Fruit fly (Drosophila melanogaster): ENCODE data around the gene Pss.

Pss gene

DNA sequence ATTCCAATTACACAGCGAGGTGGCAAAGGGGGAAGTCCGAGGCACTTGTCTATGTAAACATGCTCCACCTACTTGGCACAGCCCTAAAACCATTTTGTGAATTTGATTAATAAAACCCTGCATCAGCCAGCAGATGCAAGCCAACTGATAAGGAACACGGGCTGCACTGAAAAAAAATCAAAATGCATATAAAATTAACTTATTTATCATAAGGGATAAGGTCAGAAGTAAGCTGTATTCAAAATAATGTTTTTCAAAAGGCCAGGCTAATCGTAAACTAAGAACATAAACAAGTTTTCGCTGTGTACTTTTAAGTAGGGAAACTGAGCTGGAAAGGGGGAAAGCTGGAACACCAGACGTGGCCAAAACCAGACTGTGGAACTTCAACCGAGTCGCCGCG lies 25.9 kb upstream of the Pss start:
- TF ChIP-seq rn (GFP tag; IDR thresholded peaks at IDR 0.05): 0 out of 2 replicates have a peak, but pooled peaks have one; percentile 13
- TF ChIP-seq CG15710 (tag; optimal IDR thresholded peaks at IDR 0.05): peak; percentile 63
- TF ChIP-seq Pif1A (GFP tag; optimal IDR thresholded peaks at IDR 0.05): peak; percentile 71
- TF ChIP-seq CG8301 (tag; optimal IDR thresholded peaks at IDR 0.05): peak; percentile 63
- peak; percentile 43 for TF ChIP-seq CG34367 (tag; optimal IDR thresholded peaks at IDR 0.05)
- TF ChIP-seq CG8159 (tag; optimal IDR thresholded peaks at IDR 0.05): peak; percentile 68
- no peak for TF ChIP-seq D1 (tag; optimal IDR thresholded peaks at IDR 0.05)
- no peak for TF ChIP-seq CG13204 (GFP tag; optimal IDR thresholded peaks at IDR 0.05)
- TF ChIP-seq CG10348 (GFP tag; IDR thresholded peaks at IDR 0.05): no peak
- peak; percentile 77 for TF ChIP-seq CG14655 (GFP tag; optimal IDR thresholded peaks at IDR 0.05)
- TF ChIP-seq CG9948 (tag; optimal IDR thresholded peaks at IDR 0.05): peak; percentile 57
- peak; percentile 64; the same call in 2 of the 3 replicates for TF ChIP-seq fd96Ca (GFP tag; IDR thresholded peaks at IDR 0.05)
- 0 out of 2 replicates have a peak, but pooled peaks have one; percentile 30 for TF ChIP-seq Ets98B (GFP tag; IDR thresholded peaks at IDR 0.05)
- peak; percentile 44 for TF ChIP-seq Snoo (tag; optimal IDR thresholded peaks at IDR 0.05)
- TF ChIP-seq gl (tag; optimal IDR thresholded peaks at IDR 0.05): peak; percentile 34
- peak; percentile 73 for TF ChIP-seq Pif1B (GFP tag; optimal IDR thresholded peaks at IDR 0.05)
- TF ChIP-seq EcR (GFP tag; optimal IDR thresholded peaks at IDR 0.05): no peak
- peak; percentile 71 for TF ChIP-seq CG17806 (tag; optimal IDR thresholded peaks at IDR 0.05)
- no peak for TF ChIP-seq CG32121 (GFP tag; IDR thresholded peaks at IDR 0.05)
- peak; percentile 54; the same call in 1 of the 2 replicates for TF ChIP-seq CG12605 (GFP tag; IDR thresholded peaks at IDR 0.05)
- TF ChIP-seq CG4496 (GFP tag; IDR thresholded peaks at IDR 0.05): peak; percentile 70; the same call in 1 of the 3 replicates

DNA sequence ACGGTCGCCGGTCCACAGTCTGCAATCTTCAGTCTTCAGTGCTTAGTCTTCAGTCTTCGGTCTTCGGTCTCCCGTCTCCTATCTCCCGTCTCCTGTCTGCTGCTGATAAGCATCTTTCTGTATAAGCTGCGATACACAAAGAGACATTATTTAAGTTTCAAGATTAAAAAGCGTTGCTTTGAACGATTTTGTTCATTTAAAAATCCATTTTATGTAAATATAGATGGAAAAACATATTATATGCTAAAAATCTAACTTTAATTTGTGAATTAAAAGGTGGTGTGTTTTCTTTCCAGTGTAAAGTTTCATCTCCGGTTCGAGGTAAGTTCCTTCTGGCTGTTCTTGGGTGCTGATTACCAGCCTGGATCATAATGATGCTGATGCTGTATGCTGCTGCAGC lies 23.4 kb upstream of the Pss start:
- TF ChIP-seq CG14655 (GFP tag; optimal IDR thresholded peaks at IDR 0.05): peak; percentile 64
- no peak for TF ChIP-seq Ets98B (GFP tag; IDR thresholded peaks at IDR 0.05)
- TF ChIP-seq CG8159 (tag; optimal IDR thresholded peaks at IDR 0.05): peak; percentile 77
- TF ChIP-seq rn (GFP tag; IDR thresholded peaks at IDR 0.05): no peak
- TF ChIP-seq CG15710 (tag; optimal IDR thresholded peaks at IDR 0.05): peak; percentile 70
- TF ChIP-seq CG4496 (GFP tag; IDR thresholded peaks at IDR 0.05): no peak
- TF ChIP-seq Pif1B (GFP tag; optimal IDR thresholded peaks at IDR 0.05): peak; percentile 41
- no peak for TF ChIP-seq fd96Ca (GFP tag; IDR thresholded peaks at IDR 0.05)
- no peak for TF ChIP-seq CG32121 (GFP tag; IDR thresholded peaks at IDR 0.05)
- TF ChIP-seq CG13204 (GFP tag; optimal IDR thresholded peaks at IDR 0.05): peak; percentile 28
- TF ChIP-seq CG10348 (GFP tag; IDR thresholded peaks at IDR 0.05): no peak
- TF ChIP-seq CG12605 (GFP tag; IDR thresholded peaks at IDR 0.05): 0 out of 2 replicates have a peak, but pooled peaks have one; percentile 27
- peak; percentile 84 for TF ChIP-seq CG17806 (tag; optimal IDR thresholded peaks at IDR 0.05)
- peak; percentile 20 for TF ChIP-seq EcR (GFP tag; optimal IDR thresholded peaks at IDR 0.05)
- TF ChIP-seq CG8301 (tag; optimal IDR thresholded peaks at IDR 0.05): peak; percentile 53
- TF ChIP-seq D1 (tag; optimal IDR thresholded peaks at IDR 0.05): peak; percentile 45
- peak; percentile 42 for TF ChIP-seq Pif1A (GFP tag; optimal IDR thresholded peaks at IDR 0.05)
- TF ChIP-seq CG9948 (tag; optimal IDR thresholded peaks at IDR 0.05): peak; percentile 77
- peak; percentile 72 for TF ChIP-seq Snoo (tag; optimal IDR thresholded peaks at IDR 0.05)
- TF ChIP-seq CG34367 (tag; optimal IDR thresholded peaks at IDR 0.05): peak; percentile 77
- peak; percentile 54 for TF ChIP-seq gl (tag; optimal IDR thresholded peaks at IDR 0.05)

DNA sequence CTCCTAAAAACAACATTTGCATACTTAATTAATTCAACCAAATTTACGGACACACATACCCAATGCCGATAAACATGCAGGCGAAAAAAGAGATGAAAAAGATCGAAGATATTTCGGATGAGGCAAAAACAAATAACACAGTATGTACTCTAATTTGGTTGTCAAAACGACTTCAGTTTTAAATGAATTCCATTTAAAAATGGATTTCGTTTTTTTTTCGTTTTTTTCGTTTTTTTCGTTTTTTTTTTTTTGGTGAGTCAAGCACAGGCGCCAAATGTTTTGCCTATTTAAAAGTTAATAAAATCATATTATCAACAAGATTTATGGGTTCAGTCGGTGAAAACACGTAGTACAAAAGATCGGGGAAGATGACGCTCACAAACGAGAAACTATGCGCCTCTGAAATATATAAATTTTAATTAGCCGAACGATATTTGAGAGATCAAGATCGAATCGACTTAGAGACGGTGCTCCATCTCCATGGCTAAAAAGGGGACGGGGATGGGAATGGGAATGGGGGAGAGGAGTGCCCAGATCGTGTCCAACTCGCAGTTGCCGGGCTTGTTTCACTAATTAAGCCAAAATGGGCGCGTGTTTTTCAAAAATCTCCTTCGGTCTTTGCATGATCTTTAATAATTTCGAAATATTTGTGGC lies 22.4 kb upstream of the Pss start:
- TF ChIP-seq D1 (tag; optimal IDR thresholded peaks at IDR 0.05) (no peak), CG15710 (tag; optimal IDR thresholded peaks at IDR 0.05) (no peak), CG12605 (GFP tag; IDR thresholded peaks at IDR 0.05) (no peak), Pif1B (GFP tag; optimal IDR thresholded peaks at IDR 0.05) (no peak), CG10348 (GFP tag; IDR thresholded peaks at IDR 0.05) (no peak), CG34367 (tag; optimal IDR thresholded peaks at IDR 0.05) (no peak), CG14655 (GFP tag; optimal IDR thresholded peaks at IDR 0.05) (no peak), Pif1A (GFP tag; optimal IDR thresholded peaks at IDR 0.05) (no peak), CG17806 (tag; optimal IDR thresholded peaks at IDR 0.05) (no peak), CG13204 (GFP tag; optimal IDR thresholded peaks at IDR 0.05) (no peak), EcR (GFP tag; optimal IDR thresholded peaks at IDR 0.05) (no peak), CG32121 (GFP tag; IDR thresholded peaks at IDR 0.05) (no peak), rn (GFP tag; IDR thresholded peaks at IDR 0.05) (no peak), CG4496 (GFP tag; IDR thresholded peaks at IDR 0.05) (no peak)

DNA sequence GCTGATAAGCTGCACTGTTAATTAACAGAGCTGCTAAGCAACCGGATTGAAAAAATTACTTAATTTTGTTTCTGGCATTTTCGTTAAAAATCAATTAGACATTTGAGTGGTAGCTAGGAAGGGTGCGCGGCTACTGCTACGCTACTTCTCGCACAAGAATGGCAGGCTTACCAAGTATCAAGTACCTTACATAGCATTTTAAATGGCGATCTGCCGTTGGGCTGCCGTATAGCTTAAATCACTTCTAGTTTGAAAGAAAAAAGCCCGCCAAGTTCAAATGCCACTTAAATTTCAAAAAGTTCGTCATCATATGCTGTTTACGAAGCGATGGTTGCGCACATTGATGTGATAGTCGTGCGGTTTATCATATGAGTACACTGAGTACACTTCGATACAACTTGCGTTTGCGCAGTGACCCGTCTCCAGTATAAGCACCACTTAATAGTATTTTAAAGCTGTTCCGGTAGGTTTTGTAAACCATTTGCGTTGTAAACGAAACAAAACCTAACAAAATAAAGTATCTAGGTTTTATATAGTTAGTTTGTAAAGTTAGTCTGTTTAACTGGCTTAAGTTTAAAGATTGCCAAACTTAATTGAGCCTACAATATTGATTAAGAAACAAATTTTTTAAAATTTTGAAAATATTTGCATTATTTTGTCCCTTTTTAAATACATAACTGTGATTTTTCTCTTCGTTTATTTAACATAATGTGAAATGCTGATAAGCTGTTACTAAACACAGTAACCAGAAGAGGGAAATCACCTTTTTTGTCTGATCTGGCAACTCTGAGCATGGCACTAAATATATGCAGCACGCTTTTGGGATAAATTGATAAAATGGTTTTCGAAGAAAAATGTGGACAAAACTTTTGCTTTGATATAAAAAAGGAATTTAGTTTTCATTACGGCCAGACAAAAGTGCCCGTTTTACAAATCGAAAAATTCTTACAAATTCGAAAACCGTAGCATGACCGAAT lies 15.3 kb upstream of the Pss start:
- TF ChIP-seq CG10348 (GFP tag; IDR thresholded peaks at IDR 0.05): no peak
- TF ChIP-seq gl (tag; optimal IDR thresholded peaks at IDR 0.05): no peak
- no peak for TF ChIP-seq CG14655 (GFP tag; optimal IDR thresholded peaks at IDR 0.05)
- TF ChIP-seq D1 (tag; optimal IDR thresholded peaks at IDR 0.05): peak; percentile 41
- TF ChIP-seq CG12605 (GFP tag; IDR thresholded peaks at IDR 0.05): no peak
- no peak for TF ChIP-seq Snoo (tag; optimal IDR thresholded peaks at IDR 0.05)
- no peak for TF ChIP-seq CG17806 (tag; optimal IDR thresholded peaks at IDR 0.05)
